Fruit fly (Drosophila melanogaster) whole organism, wandering third instar larva: ENCODE results near the gene CG34056.

Experiments
- Abd-B ChIP-seq: fragments of >200 bp; optimal IDR thresholded peaks from 2 replicates; lab custom pipeline; 2017; ENCODE audit warnings: missing biosample characterization, missing genetic modification characterization
- CG32264 ChIP-seq: fragments of 200-800 bp; sonication (Bioruptor generic); optimal IDR thresholded peaks from 2 replicates; lab custom pipeline; 2016; ENCODE audit warnings: missing biosample characterization, missing genetic modification characterization
- CG9705 ChIP-seq: fragments of 200-800 bp; sonication (Bioruptor generic); optimal IDR thresholded peaks from 2 replicates; lab custom pipeline; 2018; ENCODE audit warnings: missing biosample characterization, mild to moderate bottlenecking, missing genetic modification characterization
- CrebA ChIP-seq: fragments of 200-800 bp; sonication (Bioruptor generic); optimal IDR thresholded peaks from 2 replicates; lab custom pipeline; 2016; ENCODE audit warnings: missing biosample characterization, mild to moderate bottlenecking, missing genetic modification characterization, borderline replicate concordance
- Dfd ChIP-seq: fragments of >200 bp; optimal IDR thresholded peaks from 2 replicates; lab custom pipeline; 2017; ENCODE audit warnings: missing biosample characterization, missing genetic modification characterization
- Dif ChIP-seq: fragments of 200-275, 200-300 bp; sonication (Bioruptor generic); optimal IDR thresholded peaks from 2 replicates; lab custom pipeline; 2018; ENCODE audit warnings: missing biosample characterization, missing genetic modification characterization; ENCODE audit not compliant: partially characterized antibody
- GATAd ChIP-seq: sonication (Bioruptor generic); optimal IDR thresholded peaks from 2 replicates; lab custom pipeline; 2016; ENCODE audit warnings: missing biosample characterization, missing genetic modification characterization
- HLH106 ChIP-seq: fragments of 200-800 bp; optimal IDR thresholded peaks from 3 replicates; lab custom pipeline; 2019; ENCODE audit warnings: missing biosample characterization, mild to moderate bottlenecking, missing genetic modification characterization, moderate library complexity
- Hnf4 ChIP-seq: fragments of 200-800 bp; sonication (Bioruptor generic); optimal IDR thresholded peaks from 2 replicates; lab custom pipeline; 2016; ENCODE audit warnings: missing biosample characterization, mild to moderate bottlenecking, missing genetic modification characterization
- Hr78 ChIP-seq: fragments of >200 bp; optimal IDR thresholded peaks from 2 replicates; lab custom pipeline; 2017; ENCODE audit warnings: missing biosample characterization, missing genetic modification characterization
- Hr83 ChIP-seq: fragments of 200-300 bp; sonication (Bioruptor generic); optimal IDR thresholded peaks from 2 replicates; lab custom pipeline; 2016; ENCODE audit warnings: missing biosample characterization, mild to moderate bottlenecking, missing genetic modification characterization, moderate library complexity; ENCODE audit not compliant: poor library complexity, severe bottlenecking
- Jra ChIP-seq: sonication (Bioruptor generic); optimal IDR thresholded peaks from 2 replicates; lab custom pipeline; 2016; ENCODE audit warnings: missing biosample characterization, missing genetic modification characterization
- Mio ChIP-seq: sonication (Bioruptor generic); optimal IDR thresholded peaks from 2 replicates; lab custom pipeline; 2016; ENCODE audit warnings: missing biosample characterization, missing genetic modification characterization
- Myc ChIP-seq: fragments of >200 bp; optimal IDR thresholded peaks from 2 replicates; lab custom pipeline; 2017
- N ChIP-seq: fragments of >200 bp; optimal IDR thresholded peaks from 2 replicates; lab custom pipeline; 2018; ENCODE audit warnings: missing biosample characterization, missing external identifiers, missing genetic modification characterization
- OdsH ChIP-seq: fragments of 200-800 bp; sonication (Bioruptor generic); optimal IDR thresholded peaks from 2 replicates; lab custom pipeline; 2016; ENCODE audit warnings: missing biosample characterization, mild to moderate bottlenecking, missing genetic modification characterization
- Rel ChIP-seq, 2 experiments: fragments of 200-800 bp; sonication (Bioruptor generic) in 1 of 2; optimal IDR thresholded peaks; 2 replicates in 1 of 2; 3 replicates in 1 of 2; lab custom pipeline; 2016 to 2019; ENCODE audit warnings: mild to moderate bottlenecking in 2 of 2, missing biosample characterization in 2 of 2, missing genetic modification characterization in 2 of 2, moderate library complexity in 1 of 2
- Sp1 ChIP-seq: fragments of 200-800 bp; sonication (Bioruptor generic); optimal IDR thresholded peaks from 3 replicates; lab custom pipeline; 2019; ENCODE audit warnings: missing biosample characterization, mild to moderate bottlenecking, missing genetic modification characterization, moderate library complexity
- Vsx2 ChIP-seq: fragments of 200-300, 225-300 bp; sonication (Bioruptor generic); optimal IDR thresholded peaks from 2 replicates; lab custom pipeline; 2018; ENCODE audit warnings: missing biosample characterization, missing genetic modification characterization; ENCODE audit not compliant: partially characterized antibody
- br ChIP-seq: fragments of 200-800 bp; sonication (Bioruptor generic); optimal IDR thresholded peaks from 2 replicates; lab custom pipeline; 2016; ENCODE audit warnings: missing biosample characterization, missing genetic modification characterization
- brk ChIP-seq: fragments of 200-800 bp; sonication (Bioruptor generic); optimal IDR thresholded peaks from 2 replicates; lab custom pipeline; 2016; ENCODE audit warnings: missing biosample characterization, mild to moderate bottlenecking, missing genetic modification characterization
- dl ChIP-seq, 2 experiments: fragments of 175-275, 200-275 bp in 1 of 2; fragments of 200-275 bp in 1 of 2; sonication (Bioruptor generic); optimal IDR thresholded peaks; lab custom pipeline; 2018; ENCODE audit warnings: mild to moderate bottlenecking in 2 of 2, missing biosample characterization in 2 of 2, missing genetic modification characterization in 2 of 2, moderate library complexity in 2 of 2; ENCODE audit not compliant: partially characterized antibody in 2 of 2, insufficient read depth in 1 of 2
- dmrt93B ChIP-seq: fragments of 200-800 bp; sonication (Bioruptor generic); optimal IDR thresholded peaks from 2 replicates; lab custom pipeline; 2018; ENCODE audit warnings: missing biosample characterization, mild to moderate bottlenecking, missing genetic modification characterization
- dsf ChIP-seq: sonication (Bioruptor generic); optimal IDR thresholded peaks from 2 replicates; lab custom pipeline; 2016; ENCODE audit warnings: missing biosample characterization, missing genetic modification characterization, borderline replicate concordance
- ey ChIP-seq: fragments of 200-800 bp; sonication (Bioruptor generic); optimal IDR thresholded peaks from 2 replicates; lab custom pipeline; 2016; ENCODE audit warnings: missing biosample characterization, missing genetic modification characterization
- foxo ChIP-seq, 2 experiments: fragments of 200-800 bp; sonication (Bioruptor generic); optimal IDR thresholded peaks; 2 replicates in 1 of 2; 3 replicates in 1 of 2; lab custom pipeline; 2016 to 2017; ENCODE audit warnings: missing biosample characterization in 2 of 2, missing genetic modification characterization in 2 of 2
- fru ChIP-seq: fragments of 200-800 bp; sonication (Bioruptor generic); optimal IDR thresholded peaks from 3 replicates; lab custom pipeline; 2016; ENCODE audit warnings: missing biosample characterization, mild to moderate bottlenecking, missing genetic modification characterization
- h ChIP-seq: fragments of 200-800 bp; sonication (Bioruptor generic); optimal IDR thresholded peaks from 3 replicates; lab custom pipeline; 2016; ENCODE audit warnings: missing biosample characterization, mild to moderate bottlenecking, missing genetic modification characterization
- jim ChIP-seq: fragments of 175-275, 200-325 bp; sonication (Bioruptor generic); optimal IDR thresholded peaks from 2 replicates; lab custom pipeline; 2016; ENCODE audit warnings: missing biosample characterization, mild to moderate bottlenecking, missing genetic modification characterization
- lola ChIP-seq: fragments of >200 bp; optimal IDR thresholded peaks from 2 replicates; lab custom pipeline; 2017; ENCODE audit warnings: missing biosample characterization, missing genetic modification characterization
- pan ChIP-seq: fragments of >200 bp; optimal IDR thresholded peaks from 2 replicates; lab custom pipeline; 2017
- psq ChIP-seq: fragments of 200-800 bp; sonication (Bioruptor generic); optimal IDR thresholded peaks from 3 replicates; lab custom pipeline; 2017; ENCODE audit warnings: missing biosample characterization, mild to moderate bottlenecking, missing genetic modification characterization, moderate library complexity
- rgr ChIP-seq: fragments of 200-800 bp; sonication (Bioruptor generic); optimal IDR thresholded peaks from 3 replicates; lab custom pipeline; 2016; ENCODE audit warnings: missing biosample characterization, mild to moderate bottlenecking, missing genetic modification characterization
- sage ChIP-seq: fragments of 200-800 bp; sonication (Bioruptor generic); optimal IDR thresholded peaks from 2 replicates; lab custom pipeline; 2016; ENCODE audit warnings: missing biosample characterization, mild to moderate bottlenecking, missing genetic modification characterization
- sv ChIP-seq: fragments of 200-800 bp; sonication (Bioruptor generic); optimal IDR thresholded peaks from 3 replicates; lab custom pipeline; 2016; ENCODE audit warnings: missing biosample characterization, missing genetic modification characterization
- tai ChIP-seq: sonication (Bioruptor generic); optimal IDR thresholded peaks from 2 replicates; lab custom pipeline; 2016; ENCODE audit warnings: missing biosample characterization, missing genetic modification characterization
- usp ChIP-seq: fragments of >200 bp; optimal IDR thresholded peaks from 2 replicates; lab custom pipeline; 2017; ENCODE audit warnings: missing biosample characterization, missing genetic modification characterization
- woc ChIP-seq: sonication (Bioruptor generic); optimal IDR thresholded peaks from 2 replicates; lab custom pipeline; 2016; ENCODE audit warnings: missing biosample characterization, mild to moderate bottlenecking, missing genetic modification characterization

CG34056 gene

DNA sequence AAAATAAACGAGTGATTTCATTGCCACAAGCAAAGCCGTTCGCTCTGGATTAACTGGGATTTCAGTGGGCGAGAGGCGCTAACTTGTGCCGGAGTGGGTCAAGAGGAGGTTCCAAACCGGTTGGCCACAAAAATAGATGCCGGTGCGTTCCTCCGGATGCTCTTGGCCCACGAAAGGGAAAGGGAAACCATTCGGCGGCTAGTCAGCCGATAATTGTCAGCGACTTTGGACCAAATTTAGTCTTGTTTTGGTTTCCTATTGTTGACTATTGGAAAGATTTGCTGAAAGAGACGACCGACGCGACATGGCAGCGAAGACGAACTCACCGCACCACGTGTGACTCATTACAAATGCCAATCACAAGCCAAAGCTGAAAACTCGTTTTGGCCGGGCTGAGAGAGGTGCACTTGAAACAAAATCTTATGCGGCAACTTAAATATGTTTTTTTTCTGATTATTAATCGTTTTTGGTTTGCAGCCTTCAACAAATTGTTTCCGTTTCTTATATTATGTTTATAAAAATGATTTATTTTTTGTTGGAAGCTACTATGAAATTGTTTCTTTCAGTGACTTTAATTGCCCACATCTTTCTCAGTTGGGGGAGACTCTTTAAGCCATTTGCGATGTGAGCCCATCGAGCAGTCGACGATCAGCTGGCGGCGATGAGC lies at the start of gene CG34056:
Gene CG34056, plus strand, starts transcription at position 638 of the 667 bp plus-strand sequence.
- TF ChIP-seq sage (GFP tag; lab: Kevin White, UChicago) (peak; percentile 97), Myc (no peak), Mio (GFP tag; lab: Kevin White, UChicago) (peak; percentile 40), h (GFP tag; lab: Kevin White, UChicago) (peak; percentile 98), dsf (GFP tag; lab: Kevin White, UChicago) (peak; percentile 90), br (GFP tag; lab: Kevin White, UChicago) (peak; percentile 95), foxo (GFP tag; optimal IDR thresholded peaks at IDR 0.05; lab: Kevin White, UChicago) (peak; percentile 89 to 97), Vsx2 (GFP tag; lab: Kevin White, UChicago) (no peak), CG32264 (GFP tag; lab: Kevin White, UChicago) (peak; percentile 97), pan (lab: Kevin White, UChicago) (no peak), woc (GFP tag; lab: Kevin White, UChicago) (peak; percentile 95), Dfd (GFP tag; lab: Kevin White, UChicago) (no peak), Hnf4 (GFP tag; lab: Kevin White, UChicago) (peak; percentile 96), Abd-B (GFP tag; lab: Kevin White, UChicago) (no peak), HLH106 (tag; lab: Kevin White, UChicago) (peak; percentile 97), usp (GFP tag; lab: Kevin White, UChicago) (no peak), GATAd (GFP tag; lab: Kevin White, UChicago) (peak; percentile 40), dl (GFP tag; optimal IDR thresholded peaks at IDR 0.05; lab: Kevin White, UChicago; ENCODE audit: insufficient read depth in 1 of 2, partially characterized antibody in 2 of 2) (no peak), CG9705 (GFP tag; lab: Kevin White, UChicago) (peak; percentile 96), rgr (GFP tag; lab: Kevin White, UChicago) (peak; percentile 97), Hr78 (GFP tag; lab: Kevin White, UChicago) (no peak), dmrt93B (GFP tag; lab: Kevin White, UChicago) (peak; percentile 95), lola (GFP tag; lab: Kevin White, UChicago) (no peak), Jra (peak; percentile 95), Rel (GFP tag; optimal IDR thresholded peaks at IDR 0.05; lab: Kevin White, UChicago) (peak; percentile 97), Rel (tag; optimal IDR thresholded peaks at IDR 0.05; lab: Kevin White, UChicago) (peak; percentile 86), OdsH (GFP tag; lab: Kevin White, UChicago) (peak; percentile 97), brk (GFP tag; lab: Kevin White, UChicago) (peak; percentile 96), Sp1 (GFP tag; lab: Kevin White, UChicago) (peak; percentile 94), N (GFP tag; lab: Kevin White, UChicago) (no peak), tai (peak; percentile 84), CrebA (GFP tag; lab: Kevin White, UChicago) (peak; percentile 94), Dif (GFP tag; lab: Kevin White, UChicago) (no peak), ey (GFP tag; lab: Kevin White, UChicago) (peak; percentile 95), Hr83 (GFP tag; lab: Kevin White, UChicago) (peak; percentile 82), fru (GFP tag; lab: Kevin White, UChicago) (peak; percentile 98), psq (GFP tag; lab: Kevin White, UChicago) (peak; percentile 91), jim (no peak), sv (GFP tag; lab: Kevin White, UChicago) (peak; percentile 81)

DNA sequence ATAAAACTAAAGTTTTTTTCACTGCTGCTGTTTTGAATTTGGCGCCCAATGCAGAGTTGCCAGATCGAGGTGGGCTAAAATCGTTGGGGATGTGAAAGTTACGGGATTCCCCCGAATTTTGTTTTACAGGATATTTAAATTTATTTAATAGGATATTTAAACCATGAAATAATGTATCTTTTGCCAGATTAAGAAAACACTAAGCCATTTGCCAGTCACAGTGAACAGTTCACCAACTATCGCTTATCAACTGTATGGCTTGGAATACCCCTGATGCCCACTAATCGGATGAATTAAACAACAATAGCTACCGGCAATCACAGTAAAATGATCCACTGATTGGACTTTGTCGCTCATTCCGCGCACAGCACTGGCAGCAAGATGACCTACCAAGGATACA lies 44.7 kb upstream of the CG34056 start, which contains the start of gene Dci:
Gene Dci, plus strand, starts transcription at position 286 of the 400 bp plus-strand sequence.
- TF ChIP-seq h (GFP tag; lab: Kevin White, UChicago) (peak; percentile 63), brk (GFP tag; lab: Kevin White, UChicago) (no peak), ey (GFP tag; lab: Kevin White, UChicago) (peak; percentile 56), dmrt93B (GFP tag; lab: Kevin White, UChicago) (peak; percentile 28), dl (GFP tag; optimal IDR thresholded peaks at IDR 0.05; lab: Kevin White, UChicago; ENCODE audit: insufficient read depth in 1 of 2, partially characterized antibody in 2 of 2) (no peak), GATAd (GFP tag; lab: Kevin White, UChicago) (peak; percentile 16), Hr83 (GFP tag; lab: Kevin White, UChicago) (peak; percentile 67), foxo (GFP tag; optimal IDR thresholded peaks at IDR 0.05; lab: Kevin White, UChicago) (peak in 1 of 2 experiments; percentile 78), CrebA (GFP tag; lab: Kevin White, UChicago) (no peak), OdsH (GFP tag; lab: Kevin White, UChicago) (peak; percentile 46), fru (GFP tag; lab: Kevin White, UChicago) (peak; percentile 62), Rel (GFP tag; optimal IDR thresholded peaks at IDR 0.05; lab: Kevin White, UChicago) (no peak), Rel (tag; optimal IDR thresholded peaks at IDR 0.05; lab: Kevin White, UChicago) (peak; percentile 98), HLH106 (tag; lab: Kevin White, UChicago) (peak; percentile 60), N (GFP tag; lab: Kevin White, UChicago) (no peak), dsf (GFP tag; lab: Kevin White, UChicago) (no peak), CG32264 (GFP tag; lab: Kevin White, UChicago) (no peak), br (GFP tag; lab: Kevin White, UChicago) (peak; percentile 47), Dif (GFP tag; lab: Kevin White, UChicago) (no peak), jim (no peak), Sp1 (GFP tag; lab: Kevin White, UChicago) (peak; percentile 35), Vsx2 (GFP tag; lab: Kevin White, UChicago) (no peak), psq (GFP tag; lab: Kevin White, UChicago) (peak; percentile 44), Hr78 (GFP tag; lab: Kevin White, UChicago) (no peak), pan (lab: Kevin White, UChicago) (no peak), rgr (GFP tag; lab: Kevin White, UChicago) (peak; percentile 67), CG9705 (GFP tag; lab: Kevin White, UChicago) (peak; percentile 27), Myc (no peak), Jra (no peak), Dfd (GFP tag; lab: Kevin White, UChicago) (no peak), sv (GFP tag; lab: Kevin White, UChicago) (peak; percentile 69)
